Worm (Caenorhabditis elegans): Measurements from ENCODE around the gene sdz-19.
A peak's percentile ranks its signal among the peaks of the same experiment; 100 is the strongest.

The sdz-19 gene

ce11 chrX:12458021-12458420 lies 45.1 kb downstream of the sdz-19 start:
- TF ChIP-seq T22C8.4 (GFP tag; IDR thresholded peaks at IDR 0.05) (peak; percentile 79), flt-1 (GFP tag; IDR thresholded peaks at IDR 0.05) (peak; percentile 93), ztf-23 (GFP tag; IDR thresholded peaks at IDR 0.05) (peak; percentile 81), cog-1 (tag; optimal IDR thresholded peaks at IDR 0.05) (peak; percentile 62), ztf-29 (GFP tag; IDR thresholded peaks at IDR 0.05) (peak; percentile 52; the same call in 1 of the 2 replicates), ref-1 (GFP tag; conservative IDR thresholded peaks at IDR 0.05) (peak; percentile 52; the same call in 1 of the 2 replicates), med-1 (GFP tag; optimal IDR thresholded peaks at IDR 0.05; ENCODE audit: insufficient read depth) (peak; percentile 31), tab-1 (GFP tag; IDR thresholded peaks at IDR 0.05) (peak; percentile 87), klf-2 (GFP tag; conservative IDR thresholded peaks at IDR 0.05) (peak; percentile 70)

- TF ChIP-seq flt-1 (GFP tag; IDR thresholded peaks at IDR 0.05) (0 out of 2 replicates have a peak, but pooled peaks have one; percentile 9), med-1 (GFP tag; optimal IDR thresholded peaks at IDR 0.05; ENCODE audit: insufficient read depth) (no peak), T22C8.4 (GFP tag; IDR thresholded peaks at IDR 0.05) (no peak), cog-1 (tag; optimal IDR thresholded peaks at IDR 0.05) (peak; percentile 15)
Measured at ce11 chrX:12454290-12454795, 48.8 kb downstream of the sdz-19 start, which contains the start of the genes T18D3.9 and T18D3.1. Gene T18D3.9, minus strand, starts transcription at chrX:12454457. Gene T18D3.1, plus strand, starts transcription at chrX:12454745.

Data from whole organism, midembryonic.